Worm (Caenorhabditis elegans): ENCODE data around the gene che-10.

- TF ChIP-seq W03F9.2 (tag; optimal IDR thresholded peaks at IDR 0.05) (no peak), him-1 (tag; optimal IDR thresholded peaks at IDR 0.05) (no peak)
These were observed 6.7 kb downstream of the che-10 start for ce11 chrII:4631479-4631878.
